Worm (Caenorhabditis elegans): ENCODE measurements around the gene mak-1.

Gene mak-1

DNA sequence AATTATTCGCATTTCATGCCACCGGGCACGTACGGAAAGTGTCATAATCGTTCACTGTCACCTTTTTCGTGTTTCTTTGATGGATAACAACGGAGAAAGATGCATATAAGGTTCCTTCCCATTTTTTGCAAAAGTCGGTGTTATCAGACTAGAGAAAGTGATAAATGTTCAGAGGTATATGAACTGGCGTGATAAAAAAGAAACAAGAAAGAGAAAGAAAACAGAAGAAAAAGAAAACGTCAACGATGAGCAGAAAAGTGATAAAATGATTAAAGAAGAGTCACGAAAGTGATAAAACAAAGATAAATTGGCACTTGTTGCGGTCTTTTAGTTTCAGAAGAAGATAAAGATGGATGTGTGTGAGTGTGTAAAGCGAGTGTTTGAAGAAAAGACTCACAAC lies 13.6 kb upstream of the mak-1 start:
- no peak for TF ChIP-seq ceh-91 (GFP tag; IDR thresholded peaks at IDR 0.05)
- TF ChIP-seq K12H6.12 (tag; optimal IDR thresholded peaks at IDR 0.05), result no peak
- no peak for TF ChIP-seq Y53F4B.3 (GFP tag; IDR thresholded peaks at IDR 0.05)
- no peak for TF ChIP-seq F52B5.7 (tag; optimal IDR thresholded peaks at IDR 0.05)
- no peak for TF ChIP-seq ceh-79 (tag; optimal IDR thresholded peaks at IDR 0.05)
- TF ChIP-seq madf-3 (GFP tag; IDR thresholded peaks at IDR 0.05), result no peak
- TF ChIP-seq snpc-3.4 (tag; optimal IDR thresholded peaks at IDR 0.05), result no peak
- TF ChIP-seq F23B12.7 (tag; optimal IDR thresholded peaks at IDR 0.05; ENCODE audit: insufficient read depth), result no peak
- TF ChIP-seq lin-54 (GFP tag; optimal IDR thresholded peaks at IDR 0.05), result no peak
- TF ChIP-seq bed-2 (GFP tag; IDR thresholded peaks at IDR 0.05), result no peak
- TF ChIP-seq lag-1 (GFP tag; IDR thresholded peaks at IDR 0.05), result no peak
- TF ChIP-seq ekl-4 (GFP tag; IDR thresholded peaks at IDR 0.05), result no peak
- TF ChIP-seq nhr-120 (GFP tag; IDR thresholded peaks at IDR 0.05), result no peak
- no peak for TF ChIP-seq hrde-1 (tag; optimal IDR thresholded peaks at IDR 0.05; ENCODE audit: borderline replicate concordance)
- no peak for TF ChIP-seq mcd-1 (GFP tag; IDR thresholded peaks at IDR 0.05)
- no peak for TF ChIP-seq rcor-1 (GFP tag; IDR thresholded peaks at IDR 0.05)
- no peak for TF ChIP-seq sdz-38 (tag; optimal IDR thresholded peaks at IDR 0.05)
- TF ChIP-seq aptf-3 (GFP tag; IDR thresholded peaks at IDR 0.05), result no peak

DNA sequence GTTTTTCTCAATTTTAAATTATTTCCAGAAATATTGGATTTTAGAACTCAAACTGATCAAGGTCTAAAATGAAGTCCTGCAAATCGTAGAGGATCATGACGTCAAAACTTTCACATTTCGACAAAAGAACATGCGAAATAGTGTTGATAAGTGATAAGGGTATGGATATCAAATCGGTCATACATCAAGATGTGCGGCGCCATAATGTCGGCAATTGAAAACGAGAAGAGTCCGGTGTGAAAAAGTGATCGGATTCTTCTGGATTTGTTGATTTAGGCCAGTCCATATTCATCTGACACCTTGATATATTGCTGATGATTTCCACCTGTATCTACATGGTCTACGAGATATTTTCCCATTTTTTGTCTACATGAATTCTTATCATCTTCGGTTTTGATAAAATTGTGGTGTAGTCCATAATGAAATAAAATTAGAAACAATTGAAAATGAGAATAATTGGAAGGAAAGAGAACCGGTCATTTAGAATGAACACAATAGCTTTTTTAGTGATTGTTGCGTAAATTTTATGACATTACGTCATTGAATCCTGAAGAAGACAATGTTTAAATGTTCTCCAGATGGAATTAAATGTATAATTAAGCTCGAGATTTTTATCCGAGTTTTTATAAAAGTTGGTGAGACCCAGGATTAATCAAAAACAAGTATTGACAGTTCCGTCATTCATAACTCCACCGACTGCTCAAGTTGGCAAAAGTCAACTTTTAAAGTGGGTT lies 12.7 kb upstream of the mak-1 start:
- TF ChIP-seq aptf-3 (GFP tag; IDR thresholded peaks at IDR 0.05) (no peak), C17E4.6 (GFP tag; IDR thresholded peaks at IDR 0.05) (no peak), ceh-58 (GFP tag; IDR thresholded peaks at IDR 0.05) (no peak), die-1 (tag; optimal IDR thresholded peaks at IDR 0.05) (no peak), nfyb-1 (GFP tag; IDR thresholded peaks at IDR 0.05) (no peak), nhr-90 (tag; optimal IDR thresholded peaks at IDR 0.05) (no peak), zfh-2 (GFP tag; conservative IDR thresholded peaks at IDR 0.05) (no peak), F57A8.1 (GFP tag; optimal IDR thresholded peaks at IDR 0.05) (no peak), F22D6.2 (tag; optimal IDR thresholded peaks at IDR 0.05) (no peak), tlf-1 (GFP tag; optimal IDR thresholded peaks at IDR 0.05) (no peak), ztf-22 (GFP tag; optimal IDR thresholded peaks at IDR 0.05) (no peak), mes-4 (tag; optimal IDR thresholded peaks at IDR 0.05) (no peak)

DNA sequence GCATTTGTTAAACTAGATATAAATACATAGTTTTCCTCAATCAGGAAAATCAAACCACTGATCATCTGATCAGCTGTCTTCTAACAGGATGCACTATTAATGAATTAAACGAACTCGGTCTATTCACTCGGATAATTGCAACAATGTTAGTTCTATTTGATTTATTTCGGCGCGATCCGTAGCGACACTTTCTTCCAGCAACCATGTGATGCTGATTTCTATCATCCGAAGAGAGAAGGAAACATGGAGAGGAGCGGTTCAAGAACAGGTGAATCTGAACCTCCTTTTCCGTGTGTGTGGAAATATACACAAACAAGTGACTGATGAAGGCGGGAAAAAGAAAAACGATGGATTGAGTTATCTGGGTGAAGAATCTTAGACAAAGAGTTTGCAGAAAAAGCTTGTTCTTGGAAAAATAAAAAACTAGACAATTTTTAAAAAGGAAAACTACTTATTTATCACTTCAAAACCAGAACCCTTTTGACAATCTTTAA lies 12.1 kb upstream of the mak-1 start:
- TF ChIP-seq ceh-91 (GFP tag; IDR thresholded peaks at IDR 0.05), result no peak

DNA sequence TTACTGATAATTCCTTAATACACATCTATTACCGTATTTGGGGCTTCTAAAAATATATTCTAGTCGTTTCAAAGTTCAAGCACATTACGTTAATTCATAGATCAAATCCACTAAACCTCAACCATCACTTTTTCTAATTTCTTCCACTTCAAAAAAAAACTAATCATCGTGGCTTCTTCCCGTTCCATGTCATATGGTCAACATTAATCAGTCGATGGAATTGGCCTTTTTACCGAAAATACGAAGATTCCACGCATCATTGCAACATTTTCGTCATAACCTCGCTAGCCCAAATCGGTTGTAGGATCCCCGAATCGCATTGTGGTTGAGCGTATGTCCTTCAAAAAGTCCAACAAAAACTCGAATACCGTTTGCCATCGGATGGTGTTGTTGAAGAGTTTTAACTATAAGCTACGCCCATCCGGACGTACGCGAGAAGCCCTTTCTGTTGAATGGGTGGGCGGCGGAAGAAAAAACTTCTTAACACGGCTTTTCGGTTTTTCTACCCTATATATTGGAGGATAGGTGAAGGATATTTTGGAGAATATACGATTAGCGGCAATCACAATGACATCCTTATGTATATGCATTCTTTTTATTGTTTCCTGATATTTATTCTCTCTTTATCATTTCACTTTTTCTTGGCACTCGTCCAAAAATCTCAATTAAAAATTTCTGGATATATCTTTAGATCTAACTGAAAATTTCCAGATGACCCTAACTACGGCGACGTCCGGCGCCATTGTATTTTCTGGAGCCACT lies 11.4 kb upstream of the mak-1 start, which contains the start of gene rol-6:
Gene rol-6 (plus strand): TSS at position 712 of the 762 bp plus-strand sequence.
- no peak for TF ChIP-seq F39B2.1 (GFP tag; IDR thresholded peaks at IDR 0.05)
- TF ChIP-seq chd-7 (tag; optimal IDR thresholded peaks at IDR 0.05), result no peak
- no peak for TF ChIP-seq ztf-25 (GFP tag; IDR thresholded peaks at IDR 0.05)
- no peak for TF ChIP-seq akir-1 (GFP tag; optimal IDR thresholded peaks at IDR 0.05)
- no peak for TF ChIP-seq aptf-2 (GFP tag; conservative IDR thresholded peaks at IDR 0.05)
- TF ChIP-seq pbrm-1 (GFP tag; IDR thresholded peaks at IDR 0.05), result no peak
- TF ChIP-seq zfh-2 (GFP tag; conservative IDR thresholded peaks at IDR 0.05), result no peak
- no peak for TF ChIP-seq nfya-2 (GFP tag; IDR thresholded peaks at IDR 0.05)
- no peak for TF ChIP-seq ets-4 (GFP tag; optimal IDR thresholded peaks at IDR 0.05)
- TF ChIP-seq snpc-1.3 (tag; optimal IDR thresholded peaks at IDR 0.05; ENCODE audit: insufficient read depth), result no peak
- no peak for TF ChIP-seq mxl-1 (tag; optimal IDR thresholded peaks at IDR 0.05)
